Worm (Caenorhabditis elegans) whole organism, young adult: ENCODE results near the gene C01G6.3.
A peak's percentile ranks its signal among the peaks of the same experiment; 100 is the strongest.

Source experiments
- D2030.7 ChIP-seq: fragments of 200-800 bp; sonication (Bioruptor generic); IDR thresholded peaks from 2 replicates; pipeline ENCODE4 v1.3.6; 2022; ENCODE audit warnings: missing genetic modification reagents, missing genetic modification characterization, missing compliant biosample characterization
- F10E7.11 ChIP-seq: sonication (generic microtip); optimal IDR thresholded peaks from 2 replicates; lab custom pipeline; 2017; ENCODE audit warnings: mild to moderate bottlenecking, missing genetic modification characterization, moderate library complexity, missing compliant biosample characterization
- F22D6.2 ChIP-seq: sonication (generic microtip); optimal IDR thresholded peaks from 2 replicates; lab custom pipeline; 2016; ENCODE audit warnings: mild to moderate bottlenecking, missing genetic modification characterization, missing compliant biosample characterization
- F37B4.10 ChIP-seq: fragments of 200-800 bp; sonication (Bioruptor generic); IDR thresholded peaks from 2 replicates; pipeline ENCODE4 v1.3.6; 2022; ENCODE audit warnings: missing genetic modification characterization, missing compliant biosample characterization
- K11D2.4 ChIP-seq: fragments of 200-800 bp; sonication (Bioruptor generic); IDR thresholded peaks from 2 replicates; pipeline ENCODE4 v1.3.6; 2022; ENCODE audit warnings: missing genetic modification reagents, missing genetic modification characterization, missing compliant biosample characterization
- Y79H2A.3 ChIP-seq: fragments of 200-800 bp; sonication (Bioruptor generic); conservative IDR thresholded peaks from 2 replicates; pipeline ENCODE4 v1.3.6; 2022; ENCODE audit warnings: missing genetic modification reagents, missing genetic modification characterization, missing compliant biosample characterization
- ZK185.1 ChIP-seq: sonication (generic microtip); optimal IDR thresholded peaks from 2 replicates; lab custom pipeline; 2016; ENCODE audit warnings: mild to moderate bottlenecking, missing genetic modification characterization, missing compliant biosample characterization; ENCODE audit not compliant: poor library complexity, severe bottlenecking
- akir-1 ChIP-seq: fragments of 200-800 bp; sonication (Bioruptor generic); optimal IDR thresholded peaks from 2 replicates; lab custom pipeline; 2018; ENCODE audit warnings: mild to moderate bottlenecking, missing genetic modification characterization, moderate library complexity, missing compliant biosample characterization
- aptf-2 ChIP-seq: fragments of 200-800 bp; sonication (Bioruptor generic); conservative IDR thresholded peaks from 2 replicates; pipeline ENCODE4 v1.3.6; 2022; ENCODE audit warnings: missing genetic modification reagents, missing genetic modification characterization, missing compliant biosample characterization
- athp-1 ChIP-seq: sonication (generic microtip); optimal IDR thresholded peaks from 2 replicates; lab custom pipeline; 2017; ENCODE audit warnings: mild to moderate bottlenecking, missing genetic modification characterization, missing compliant biosample characterization
- ccch-3 ChIP-seq: fragments of 200-800 bp; sonication (Bioruptor generic); optimal IDR thresholded peaks from 2 replicates; lab custom pipeline; 2018; ENCODE audit warnings: mild to moderate bottlenecking, missing genetic modification characterization, missing compliant biosample characterization
- ceh-27 ChIP-seq: fragments of 200-800 bp; sonication (Bioruptor generic); optimal IDR thresholded peaks from 2 replicates; lab custom pipeline; 2018; ENCODE audit warnings: mild to moderate bottlenecking, missing genetic modification characterization, moderate library complexity, missing compliant biosample characterization
- egl-44 ChIP-seq: fragments of 200-800 bp; sonication (Bioruptor generic); IDR thresholded peaks from 2 replicates; pipeline ENCODE4 v1.3.6; 2022; ENCODE audit warnings: missing genetic modification reagents, missing genetic modification characterization, missing compliant biosample characterization
- fkh-3 ChIP-seq: sonication (generic microtip); optimal IDR thresholded peaks from 2 replicates; lab custom pipeline; 2016; ENCODE audit warnings: mild to moderate bottlenecking, missing genetic modification characterization, missing compliant biosample characterization
- hmg-1.2 ChIP-seq: fragments of 200-800 bp; sonication (Bioruptor generic); IDR thresholded peaks from 2 replicates; pipeline ENCODE4 v1.3.6; 2022; ENCODE audit warnings: missing genetic modification reagents, missing genetic modification characterization, missing compliant biosample characterization
- hmg-20 ChIP-seq: fragments of 200-800 bp; sonication (Bioruptor generic); IDR thresholded peaks from 2 replicates; pipeline ENCODE4 v1.3.6; 2022; ENCODE audit warnings: missing genetic modification reagents, missing genetic modification characterization, missing compliant biosample characterization
- let-607 ChIP-seq, 2 experiments: fragments of 200-800 bp in 1 of 2; sonication (Bioruptor generic) in 1 of 2; sonication (generic microtip) in 1 of 2; optimal IDR thresholded peaks; 2 replicates each; lab custom pipeline; 2016 to 2018; ENCODE audit warnings: mild to moderate bottlenecking in 2 of 2, missing compliant biosample characterization in 2 of 2, missing genetic modification characterization in 2 of 2, moderate library complexity in 2 of 2, missing genotype in 1 of 2
- lin-54 ChIP-seq: fragments of 200-800 bp; sonication (Bioruptor generic); optimal IDR thresholded peaks from 2 replicates; lab custom pipeline; 2018; ENCODE audit warnings: mild to moderate bottlenecking, missing genetic modification characterization, missing compliant biosample characterization
- lir-1 ChIP-seq: fragments of 200-800 bp; sonication (Bioruptor generic); conservative IDR thresholded peaks from 2 replicates; pipeline ENCODE4 v1.3.6; 2022; ENCODE audit warnings: missing genetic modification reagents, missing genetic modification characterization, missing compliant biosample characterization
- madf-10 ChIP-seq: sonication (generic microtip); optimal IDR thresholded peaks from 2 replicates; lab custom pipeline; 2016; ENCODE audit warnings: mild to moderate bottlenecking, missing genetic modification characterization, missing compliant biosample characterization
- madf-3 ChIP-seq: fragments of 200-800 bp; sonication (Bioruptor generic); IDR thresholded peaks from 2 replicates; pipeline ENCODE4 v1.3.6; 2022; ENCODE audit warnings: missing genetic modification reagents, missing genetic modification characterization, missing compliant biosample characterization
- nfya-1 ChIP-seq: sonication (generic microtip); optimal IDR thresholded peaks from 2 replicates; lab custom pipeline; 2017; ENCODE audit warnings: antibody characterized with exemption, missing compliant biosample characterization, missing genetic modification characterization, borderline replicate concordance; ENCODE audit not compliant: insufficient read depth
- nhr-120 ChIP-seq: fragments of 200-800 bp; sonication (Bioruptor generic); IDR thresholded peaks from 2 replicates; pipeline ENCODE4 v1.3.6; 2022; ENCODE audit warnings: missing genetic modification characterization, missing compliant biosample characterization
- nhr-179 ChIP-seq: sonication (generic microtip); optimal IDR thresholded peaks from 2 replicates; lab custom pipeline; 2016; ENCODE audit warnings: mild to moderate bottlenecking, missing genetic modification characterization, missing compliant biosample characterization
- rcor-1 ChIP-seq: fragments of 200-800 bp; sonication (Bioruptor generic); IDR thresholded peaks from 2 replicates; pipeline ENCODE4 v1.3.6; 2022; ENCODE audit warnings: missing genetic modification reagents, missing genetic modification characterization, missing compliant biosample characterization
- repo-1 ChIP-seq: sonication (generic microtip); optimal IDR thresholded peaks from 2 replicates; lab custom pipeline; 2017; ENCODE audit warnings: mild to moderate bottlenecking, missing genetic modification characterization, missing compliant biosample characterization
- rpc-1 ChIP-seq, 2 experiments: fragments of 150-350 bp in 1 of 2; sonication (generic microtip) in 1 of 2; optimal IDR thresholded peaks; 2 replicates each; lab custom pipeline; 2014 to 2018; ENCODE audit warnings: missing biosample characterization in 1 of 2, missing genetic modification characterization in 1 of 2, missing genetic modification reagents in 1 of 2, missing genotype in 1 of 2
- snpc-1.3 ChIP-seq: sonication (generic microtip); optimal IDR thresholded peaks from 2 replicates; lab custom pipeline; 2017; ENCODE audit warnings: missing genetic modification characterization, mild to moderate bottlenecking, missing compliant biosample characterization, antibody characterized with exemption, moderate library complexity, missing genotype, missing genetic modification reagents; ENCODE audit not compliant: insufficient read depth
- snpc-4 ChIP-seq, 5 experiments: fragments of 150-350 bp in 1 of 5; sonication (generic microtip) in 4 of 5; optimal IDR thresholded peaks; 2 replicates each; lab custom pipeline; 2014 to 2018; ENCODE audit warnings: missing genetic modification characterization in 5 of 5, missing biosample characterization in 3 of 5, antibody characterized with exemption in 2 of 5, mild to moderate bottlenecking in 2 of 5, missing compliant biosample characterization in 2 of 5, missing genotype in 2 of 5, moderate library complexity in 2 of 5, missing genetic modification reagents in 1 of 5
- sptf-2 ChIP-seq: fragments of 200-800 bp; sonication (Bioruptor generic); optimal IDR thresholded peaks from 2 replicates; lab custom pipeline; 2018; ENCODE audit warnings: mild to moderate bottlenecking, missing genetic modification characterization, missing compliant biosample characterization
- tbx-9 ChIP-seq: sonication (generic microtip); optimal IDR thresholded peaks from 2 replicates; lab custom pipeline; 2016; ENCODE audit warnings: borderline replicate concordance, missing genetic modification characterization, inconsistent platforms, missing compliant biosample characterization
- tlf-1 ChIP-seq: fragments of 200-800 bp; sonication (Bioruptor generic); optimal IDR thresholded peaks from 2 replicates; lab custom pipeline; 2018; ENCODE audit warnings: mild to moderate bottlenecking, missing genetic modification characterization, missing compliant biosample characterization
- unc-62 ChIP-seq: fragments of 150-350 bp; optimal IDR thresholded peaks from 2 replicates; lab custom pipeline; 2014; ENCODE audit warnings: missing biosample characterization, missing genetic modification reagents, missing genetic modification characterization
- ztf-26 ChIP-seq: sonication (generic microtip); optimal IDR thresholded peaks from 2 replicates; lab custom pipeline; 2017; ENCODE audit warnings: missing genetic modification characterization, missing compliant biosample characterization
- ztf-3 ChIP-seq: fragments of 200-800 bp; sonication (Bioruptor generic); optimal IDR thresholded peaks from 2 replicates; lab custom pipeline; 2018; ENCODE audit warnings: mild to moderate bottlenecking, missing genetic modification characterization, missing compliant biosample characterization

Gene C01G6.3

ce11 chrII:9306835-9307234 lies 37.1 kb downstream of the C01G6.3 start:
- TF ChIP-seq rpc-1 (optimal IDR thresholded peaks at IDR 0.05; lab: Kevin White, UChicago) (no peak), rpc-1 (tag; optimal IDR thresholded peaks at IDR 0.05; lab: Kevin White, UChicago) (no peak), K11D2.4 (GFP tag; lab: Robert Waterston, UW) (no peak)

DNA sequence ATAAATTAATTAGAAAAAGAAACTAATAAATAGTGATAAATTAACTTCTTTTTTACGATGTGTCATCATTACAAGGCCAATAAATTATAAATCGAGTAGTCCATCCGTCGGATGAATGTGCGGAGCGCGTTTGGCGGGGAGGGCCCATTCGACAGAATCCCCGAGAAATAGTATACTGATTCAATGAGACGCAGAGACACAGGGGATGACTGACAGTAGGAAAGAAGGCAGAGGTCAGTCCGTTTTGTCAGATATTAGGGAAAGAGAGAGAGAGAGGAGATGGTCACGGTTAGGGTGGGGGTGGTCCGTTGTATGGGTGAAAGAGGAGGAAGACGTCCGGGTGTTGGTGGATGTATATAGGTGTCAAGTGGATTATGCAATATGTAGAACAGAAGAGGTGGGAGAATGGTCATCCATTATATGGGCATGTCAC lies 38.9 kb downstream of the C01G6.3 start:
- TF ChIP-seq athp-1 (tag; lab: Kevin White, UChicago), result no peak
- TF ChIP-seq egl-44 (GFP tag; lab: Robert Waterston, UW), result no peak
- peak; percentile 19 for TF ChIP-seq unc-62
- no peak for TF ChIP-seq akir-1
- peak; percentile 66 for TF ChIP-seq hmg-1.2
- TF ChIP-seq snpc-1.3 (tag; lab: Kevin White, UChicago), result no peak
- TF ChIP-seq ccch-3 (GFP tag; lab: Kevin White, UChicago), result no peak

DNA sequence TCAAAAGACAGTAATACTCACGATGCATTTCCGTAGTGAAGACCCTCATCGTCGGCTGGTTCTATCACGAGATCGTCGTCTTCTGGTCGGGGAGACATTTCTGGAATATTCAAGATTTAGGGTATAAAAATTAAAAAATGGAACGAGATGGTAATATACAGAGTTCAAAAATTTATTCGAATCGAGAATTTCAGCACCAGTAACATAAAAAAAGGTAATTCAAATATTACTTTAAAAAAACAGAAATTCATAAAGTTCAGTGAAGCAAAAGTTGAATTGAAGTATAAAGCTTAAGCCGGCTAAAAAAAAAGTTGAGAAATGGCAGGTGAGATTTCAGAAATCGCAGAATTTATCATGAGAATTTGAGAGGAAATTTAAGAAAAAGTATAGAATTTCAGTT lies 40.5 kb downstream of the C01G6.3 start, which contains the start of gene cam-1:
TSS of gene cam-1 (minus strand) at position 101 of the 400 bp plus-strand sequence.
- TF ChIP-seq let-607 (tag; optimal IDR thresholded peaks at IDR 0.05; lab: Kevin White, UChicago), result no peak
- no peak for TF ChIP-seq ztf-3 (GFP tag; lab: Kevin White, UChicago)
- no peak for TF ChIP-seq Y79H2A.3 (GFP tag; lab: Robert Waterston, UW)
- TF ChIP-seq unc-62, result no peak

DNA sequence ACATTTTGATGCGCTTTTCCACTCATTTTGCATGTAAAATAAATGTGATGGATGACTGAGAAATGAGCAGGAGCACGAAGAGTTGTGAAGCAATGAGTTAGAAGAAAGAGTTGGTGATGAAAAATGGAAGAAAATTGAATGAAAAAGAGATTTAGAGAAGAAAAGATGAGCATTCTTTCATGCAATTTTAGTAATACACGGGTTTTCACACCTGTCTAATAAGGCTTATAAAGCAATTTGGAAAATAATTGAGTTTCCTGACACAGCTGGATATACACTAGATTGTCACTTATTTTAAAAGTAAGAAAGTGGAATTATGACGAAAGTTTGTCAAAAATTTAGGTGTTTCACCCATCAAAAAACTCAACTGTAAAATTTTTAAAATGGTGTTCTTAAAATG lies 41.1 kb downstream of the C01G6.3 start:
- TF ChIP-seq F37B4.10 (GFP tag; lab: Robert Waterston, UW) (no peak), madf-10 (no peak), F22D6.2 (tag; lab: Kevin White, UChicago) (no peak), F10E7.11 (tag; lab: Kevin White, UChicago) (no peak), nhr-120 (GFP tag; lab: Robert Waterston, UW) (no peak), hmg-20 (no peak), aptf-2 (no peak), tbx-9 (no peak), ztf-26 (tag; lab: Kevin White, UChicago) (no peak), tlf-1 (GFP tag; lab: Kevin White, UChicago) (no peak)

DNA sequence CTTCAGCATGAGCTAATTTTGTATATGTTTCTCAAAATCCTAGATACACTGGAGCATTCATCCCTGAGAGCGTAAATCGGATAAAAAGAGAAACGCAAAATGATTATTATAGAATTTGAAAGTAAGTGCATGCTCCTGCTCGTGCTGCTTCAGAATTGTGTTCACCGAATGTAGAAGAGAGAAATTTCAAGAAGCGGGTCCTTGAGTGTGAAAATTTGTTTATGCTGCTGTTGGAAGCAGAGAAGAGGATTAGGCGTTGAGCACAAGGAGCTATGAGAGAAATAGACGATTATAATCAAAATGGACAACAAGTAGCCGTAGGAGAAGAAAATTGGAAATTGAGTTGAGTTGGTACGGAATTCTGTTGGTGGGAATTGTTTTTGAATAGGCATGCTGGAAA lies 42.0 kb downstream of the C01G6.3 start:
- TF ChIP-seq hmg-1.2 (no peak), ceh-27 (GFP tag; lab: Kevin White, UChicago) (peak; percentile 69)

DNA sequence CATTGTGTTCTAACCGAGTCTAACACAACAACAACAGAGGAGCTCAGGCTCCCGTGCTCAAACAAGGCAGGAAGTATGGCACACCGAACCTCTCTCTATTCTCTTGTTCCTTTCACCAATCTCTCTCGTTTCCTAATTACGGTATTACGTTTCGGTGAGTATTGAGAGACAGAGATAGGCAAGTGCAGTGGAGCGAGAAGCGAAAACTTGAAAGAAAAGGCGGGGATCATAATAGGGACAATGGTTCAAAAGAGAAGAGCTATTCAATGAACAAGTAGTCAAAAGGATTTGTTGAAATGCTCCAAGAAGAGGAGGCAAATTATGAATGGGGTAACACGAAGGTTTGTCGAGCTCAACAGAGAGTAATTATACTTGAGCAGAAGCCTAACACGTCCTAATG lies 43.6 kb downstream of the C01G6.3 start:
- no peak for TF ChIP-seq madf-3
- no peak for TF ChIP-seq lir-1 (GFP tag; lab: Robert Waterston, UW)
- no peak for TF ChIP-seq ZK185.1 (tag; lab: Kevin White, UChicago)
- no peak for TF ChIP-seq nfya-1
- no peak for TF ChIP-seq D2030.7 (GFP tag; lab: Robert Waterston, UW)
- no peak for TF ChIP-seq fkh-3 (tag; lab: Kevin White, UChicago)
- no peak for TF ChIP-seq nhr-179 (tag; lab: Kevin White, UChicago)
- TF ChIP-seq lin-54 (GFP tag; lab: Kevin White, UChicago), result no peak
- no peak for TF ChIP-seq sptf-2 (GFP tag; lab: Kevin White, UChicago)
- TF ChIP-seq snpc-4 (GFP tag; optimal IDR thresholded peaks at IDR 0.05; lab: Kevin White, UChicago), result no peak
- TF ChIP-seq snpc-4 (tag; optimal IDR thresholded peaks at IDR 0.05; lab: Kevin White, UChicago), result no peak
- TF ChIP-seq rcor-1 (GFP tag; lab: Robert Waterston, UW), result no peak
- no peak for TF ChIP-seq repo-1
- TF ChIP-seq, all 124 proteins: peak for 0
